Worm (Caenorhabditis elegans): ENCODE measurements around the gene grdn-1.

- TF ChIP-seq cog-1 (tag; optimal IDR thresholded peaks at IDR 0.05), result no peak
- no peak for TF ChIP-seq klf-2 (GFP tag; conservative IDR thresholded peaks at IDR 0.05)
- TF ChIP-seq ztf-29 (GFP tag; IDR thresholded peaks at IDR 0.05), result no peak
- no peak for TF ChIP-seq ref-1 (GFP tag; conservative IDR thresholded peaks at IDR 0.05)
These were observed 12.9 kb upstream of the grdn-1 start, which contains the start of gene Y51A2D.13 for ce11 chrV:18579684-18580083.

Data from whole organism, midembryonic.